Worm (Caenorhabditis elegans) whole organism, young adult: ENCODE results near the gene mboa-6.

Experiments used
- B0019.2 ChIP-seq: fragments of 200-800 bp; sonication (Bioruptor generic); conservative IDR thresholded peaks from 2 replicates; pipeline ENCODE4 v1.3.6; 2022; ENCODE audit warnings: missing genetic modification reagents, missing genetic modification characterization, missing compliant biosample characterization
- C17E4.6 ChIP-seq: fragments of 200-800 bp; sonication (Bioruptor generic); IDR thresholded peaks from 2 replicates; pipeline ENCODE4 v1.3.6; 2022; ENCODE audit warnings: missing genetic modification reagents, missing genetic modification characterization, missing compliant biosample characterization
- D2030.7 ChIP-seq: fragments of 200-800 bp; sonication (Bioruptor generic); IDR thresholded peaks from 2 replicates; pipeline ENCODE4 v1.3.6; 2022; ENCODE audit warnings: missing genetic modification reagents, missing genetic modification characterization, missing compliant biosample characterization
- F23B12.7 ChIP-seq: sonication (generic microtip); optimal IDR thresholded peaks from 2 replicates; lab custom pipeline; 2017; ENCODE audit warnings: missing genetic modification characterization, mild to moderate bottlenecking, missing compliant biosample characterization, antibody characterized with exemption, moderate library complexity; ENCODE audit not compliant: insufficient read depth
- F33H1.4 ChIP-seq: fragments of 200-800 bp; sonication (Bioruptor generic); IDR thresholded peaks from 2 replicates; pipeline ENCODE4 v1.3.6; 2022; ENCODE audit warnings: missing genetic modification reagents, missing genetic modification characterization, missing compliant biosample characterization
- F37B4.10 ChIP-seq: fragments of 200-800 bp; sonication (Bioruptor generic); IDR thresholded peaks from 2 replicates; pipeline ENCODE4 v1.3.6; 2022; ENCODE audit warnings: missing genetic modification characterization, missing compliant biosample characterization
- F49E8.2 ChIP-seq: sonication (generic microtip); optimal IDR thresholded peaks from 3 replicates; lab custom pipeline; 2017; ENCODE audit warnings: missing genetic modification characterization, mild to moderate bottlenecking, missing compliant biosample characterization, antibody characterized with exemption, moderate library complexity; ENCODE audit not compliant: insufficient read depth
- F55B11.4 ChIP-seq: sonication (generic microtip); optimal IDR thresholded peaks from 2 replicates; lab custom pipeline; 2016; ENCODE audit warnings: missing compliant biosample characterization, missing genetic modification characterization, borderline replicate concordance; ENCODE audit not compliant: insufficient read depth
- K12H6.12 ChIP-seq: fragments of 200-800 bp; sonication (Bioruptor generic); optimal IDR thresholded peaks from 2 replicates; lab custom pipeline; 2018; ENCODE audit warnings: mild to moderate bottlenecking, missing genetic modification characterization, missing compliant biosample characterization
- Y53G8AR.9 ChIP-seq: fragments of 200-800 bp; sonication (Bioruptor generic); conservative IDR thresholded peaks from 2 replicates; pipeline ENCODE4 v1.3.6; 2022; ENCODE audit warnings: missing genetic modification reagents, missing genetic modification characterization, missing compliant biosample characterization
- Y56A3A.18 ChIP-seq: fragments of 200-800 bp; sonication (Bioruptor generic); IDR thresholded peaks from 2 replicates; pipeline ENCODE4 v1.3.6; 2022; ENCODE audit warnings: missing genetic modification reagents, missing genetic modification characterization, missing compliant biosample characterization
- Y79H2A.3 ChIP-seq: fragments of 200-800 bp; sonication (Bioruptor generic); conservative IDR thresholded peaks from 2 replicates; pipeline ENCODE4 v1.3.6; 2022; ENCODE audit warnings: missing genetic modification reagents, missing genetic modification characterization, missing compliant biosample characterization
- Y95B8A.8 ChIP-seq: fragments of 200-800 bp; sonication (Bioruptor generic); IDR thresholded peaks from 2 replicates; pipeline ENCODE4 v1.3.6; 2022; ENCODE audit warnings: missing genetic modification reagents, missing genetic modification characterization, missing compliant biosample characterization
- aptf-2 ChIP-seq: fragments of 200-800 bp; sonication (Bioruptor generic); conservative IDR thresholded peaks from 2 replicates; pipeline ENCODE4 v1.3.6; 2022; ENCODE audit warnings: missing genetic modification reagents, missing genetic modification characterization, missing compliant biosample characterization
- attf-6 ChIP-seq: fragments of 200-800 bp; sonication (Bioruptor generic); IDR thresholded peaks from 2 replicates; pipeline ENCODE4 v1.3.6; 2022; ENCODE audit warnings: missing genetic modification reagents, missing genetic modification characterization, missing compliant biosample characterization
- bed-1 ChIP-seq: fragments of 200-800 bp; sonication (Bioruptor generic); IDR thresholded peaks from 2 replicates; pipeline ENCODE4 v1.3.6; 2022; ENCODE audit warnings: missing genetic modification reagents, missing genetic modification characterization, missing compliant biosample characterization
- bed-2 ChIP-seq: fragments of 200-800 bp; sonication (Bioruptor generic); IDR thresholded peaks from 2 replicates; pipeline ENCODE4 v1.3.6; 2022; ENCODE audit warnings: missing genetic modification reagents, missing genetic modification characterization, missing compliant biosample characterization
- cebp-1 ChIP-seq, 2 experiments: fragments of 200-800 bp in 1 of 2; sonication (Bioruptor generic) in 1 of 2; sonication (generic microtip) in 1 of 2; IDR thresholded peaks in 1 of 2; optimal IDR thresholded peaks in 1 of 2; 2 replicates each; pipeline versions ENCODE4 v1.3.6 to Lab custom; 2017 to 2022; ENCODE audit warnings: missing compliant biosample characterization in 2 of 2, missing genetic modification characterization in 2 of 2, mild to moderate bottlenecking in 1 of 2, missing genetic modification reagents in 1 of 2, moderate library complexity in 1 of 2
- ceh-27 ChIP-seq: fragments of 200-800 bp; sonication (Bioruptor generic); optimal IDR thresholded peaks from 2 replicates; lab custom pipeline; 2018; ENCODE audit warnings: mild to moderate bottlenecking, missing genetic modification characterization, moderate library complexity, missing compliant biosample characterization
- ceh-91 ChIP-seq: fragments of 200-800 bp; sonication (Bioruptor generic); IDR thresholded peaks from 2 replicates; pipeline ENCODE4 v1.3.6; 2022; ENCODE audit warnings: missing genetic modification reagents, missing genetic modification characterization, missing compliant biosample characterization
- dox-1 ChIP-seq: fragments of 200-800 bp; sonication (Bioruptor generic); IDR thresholded peaks from 2 replicates; pipeline ENCODE4 v1.3.6; 2022; ENCODE audit warnings: missing genetic modification reagents, missing genetic modification characterization, missing compliant biosample characterization
- dpff-1 ChIP-seq: sonication (generic microtip); optimal IDR thresholded peaks from 2 replicates; lab custom pipeline; 2017; ENCODE audit warnings: mild to moderate bottlenecking, missing genetic modification characterization, missing compliant biosample characterization
- ekl-4 ChIP-seq: fragments of 200-800 bp; sonication (Bioruptor generic); IDR thresholded peaks from 2 replicates; pipeline ENCODE4 v1.3.6; 2022; ENCODE audit warnings: missing genetic modification reagents, missing genetic modification characterization, missing compliant biosample characterization
- ets-4 ChIP-seq: fragments of 200-800 bp; sonication (Bioruptor generic); optimal IDR thresholded peaks from 2 replicates; lab custom pipeline; 2018; ENCODE audit warnings: mild to moderate bottlenecking, missing genetic modification characterization, missing compliant biosample characterization
- him-1 ChIP-seq: sonication (generic microtip); optimal IDR thresholded peaks from 2 replicates; lab custom pipeline; 2016; ENCODE audit warnings: missing genotype, missing genetic modification reagents, missing genetic modification characterization, missing compliant biosample characterization
- hlh-26 ChIP-seq: fragments of 200-800 bp; sonication (Bioruptor generic); conservative IDR thresholded peaks from 2 replicates; pipeline ENCODE4 v1.3.6; 2022; ENCODE audit warnings: missing genetic modification reagents, missing genetic modification characterization, missing compliant biosample characterization
- hrde-1 ChIP-seq: sonication (generic microtip); optimal IDR thresholded peaks from 2 replicates; lab custom pipeline; 2016; ENCODE audit warnings: missing genetic modification characterization, mild to moderate bottlenecking, missing compliant biosample characterization, moderate library complexity, missing genotype, missing genetic modification reagents, borderline replicate concordance
- lin-40 ChIP-seq: sonication (generic microtip); optimal IDR thresholded peaks from 2 replicates; lab custom pipeline; 2016; ENCODE audit warnings: missing genetic modification characterization, mild to moderate bottlenecking, missing compliant biosample characterization, missing genotype, missing genetic modification reagents
- lir-1 ChIP-seq: fragments of 200-800 bp; sonication (Bioruptor generic); conservative IDR thresholded peaks from 2 replicates; pipeline ENCODE4 v1.3.6; 2022; ENCODE audit warnings: missing genetic modification reagents, missing genetic modification characterization, missing compliant biosample characterization
- lsy-27 ChIP-seq: sonication (generic microtip); optimal IDR thresholded peaks from 2 replicates; lab custom pipeline; 2017; ENCODE audit warnings: missing genetic modification characterization, mild to moderate bottlenecking, missing compliant biosample characterization, antibody characterized with exemption, missing genotype, borderline replicate concordance; ENCODE audit not compliant: insufficient read depth
- madf-10 ChIP-seq: sonication (generic microtip); optimal IDR thresholded peaks from 2 replicates; lab custom pipeline; 2016; ENCODE audit warnings: mild to moderate bottlenecking, missing genetic modification characterization, missing compliant biosample characterization
- madf-3 ChIP-seq: fragments of 200-800 bp; sonication (Bioruptor generic); IDR thresholded peaks from 2 replicates; pipeline ENCODE4 v1.3.6; 2022; ENCODE audit warnings: missing genetic modification reagents, missing genetic modification characterization, missing compliant biosample characterization
- madf-8 ChIP-seq: fragments of 200-800 bp; sonication (Bioruptor generic); conservative IDR thresholded peaks from 2 replicates; pipeline ENCODE4 v1.3.6; 2022; ENCODE audit warnings: missing genetic modification reagents, missing genetic modification characterization, missing compliant biosample characterization
- nfyb-1 ChIP-seq: fragments of 200-800 bp; sonication (Bioruptor generic); IDR thresholded peaks from 2 replicates; pipeline ENCODE4 v1.3.6; 2022; ENCODE audit warnings: missing genetic modification reagents, missing genetic modification characterization, missing compliant biosample characterization
- nhr-120 ChIP-seq: fragments of 200-800 bp; sonication (Bioruptor generic); IDR thresholded peaks from 2 replicates; pipeline ENCODE4 v1.3.6; 2022; ENCODE audit warnings: missing genetic modification characterization, missing compliant biosample characterization
- nhr-179 ChIP-seq: sonication (generic microtip); optimal IDR thresholded peaks from 2 replicates; lab custom pipeline; 2016; ENCODE audit warnings: mild to moderate bottlenecking, missing genetic modification characterization, missing compliant biosample characterization
- nhr-90 ChIP-seq: sonication (generic microtip); optimal IDR thresholded peaks from 2 replicates; lab custom pipeline; 2016; ENCODE audit warnings: missing genotype, mild to moderate bottlenecking, missing genetic modification characterization, missing compliant biosample characterization
- pbrm-1 ChIP-seq: fragments of 200-800 bp; sonication (Bioruptor generic); IDR thresholded peaks from 2 replicates; pipeline ENCODE4 v1.3.6; 2022; ENCODE audit warnings: missing genetic modification reagents, missing genetic modification characterization, missing compliant biosample characterization
- pha-4 ChIP-seq: fragments of 150-350 bp; sonication (generic microtip); optimal IDR thresholded peaks from 2 replicates; lab custom pipeline; 2014; ENCODE audit warnings: missing biosample characterization, missing genetic modification reagents, missing genetic modification characterization
- rcor-1 ChIP-seq: fragments of 200-800 bp; sonication (Bioruptor generic); IDR thresholded peaks from 2 replicates; pipeline ENCODE4 v1.3.6; 2022; ENCODE audit warnings: missing genetic modification reagents, missing genetic modification characterization, missing compliant biosample characterization
- rec-8 ChIP-seq, 2 experiments: sonication (generic microtip); optimal IDR thresholded peaks; 2 replicates each; lab custom pipeline; 2016; ENCODE audit warnings: mild to moderate bottlenecking in 2 of 2, missing genetic modification characterization in 2 of 2, missing genetic modification reagents in 2 of 2, missing genotype in 2 of 2, missing biosample characterization in 1 of 2, missing compliant biosample characterization in 1 of 2, moderate library complexity in 1 of 2
- tbx-9 ChIP-seq: sonication (generic microtip); optimal IDR thresholded peaks from 2 replicates; lab custom pipeline; 2016; ENCODE audit warnings: borderline replicate concordance, missing genetic modification characterization, inconsistent platforms, missing compliant biosample characterization
- unc-62 ChIP-seq: fragments of 150-350 bp; optimal IDR thresholded peaks from 2 replicates; lab custom pipeline; 2014; ENCODE audit warnings: missing biosample characterization, missing genetic modification reagents, missing genetic modification characterization
- ztf-26 ChIP-seq: sonication (generic microtip); optimal IDR thresholded peaks from 2 replicates; lab custom pipeline; 2017; ENCODE audit warnings: missing genetic modification characterization, missing compliant biosample characterization
- ztf-28 ChIP-seq: fragments of 200-800 bp; sonication (Bioruptor generic); IDR thresholded peaks from 2 replicates; pipeline ENCODE4 v1.3.6; 2022; ENCODE audit warnings: missing genetic modification reagents, missing genetic modification characterization, missing compliant biosample characterization
- ztf-3 ChIP-seq: fragments of 200-800 bp; sonication (Bioruptor generic); optimal IDR thresholded peaks from 2 replicates; lab custom pipeline; 2018; ENCODE audit warnings: mild to moderate bottlenecking, missing genetic modification characterization, missing compliant biosample characterization
- ztf-6 ChIP-seq: fragments of 200-800 bp; sonication (Bioruptor generic); IDR thresholded peaks from 2 replicates; pipeline ENCODE4 v1.3.6; 2022; ENCODE audit warnings: missing genetic modification reagents, missing genetic modification characterization, missing compliant biosample characterization

mboa-6 gene

ce11 chrIII:1950236-1950635 lies 11.5 kb downstream of the mboa-6 start, which contains the start of the genes polh-1 and rps-22 (continued):
- no peak for TF ChIP-seq C17E4.6
- no peak for TF ChIP-seq Y56A3A.18 (GFP tag; lab: Robert Waterston, UW)
- TF ChIP-seq pbrm-1 (GFP tag; lab: Robert Waterston, UW): peak; percentile 52; the same call in 1 of the 2 replicates
- no peak for TF ChIP-seq lsy-27 (tag; lab: Kevin White, UChicago)
- TF ChIP-seq ekl-4 (GFP tag; lab: Robert Waterston, UW): peak; percentile 63
- peak; percentile 61 for TF ChIP-seq dox-1 (GFP tag; lab: Robert Waterston, UW)
- no peak for TF ChIP-seq bed-2 (GFP tag; lab: Robert Waterston, UW)
- no peak for TF ChIP-seq ztf-6 (GFP tag; lab: Robert Waterston, UW)
- peak; percentile 62 for TF ChIP-seq unc-62 (GFP tag; lab: Kevin White, UChicago)
- peak; percentile 72 for TF ChIP-seq Y53G8AR.9 (GFP tag; lab: Robert Waterston, UW)
- peak; percentile 72 for TF ChIP-seq F49E8.2
- no peak for TF ChIP-seq rec-8 (tag; optimal IDR thresholded peaks at IDR 0.05; lab: Kevin White, UChicago)
- TF ChIP-seq nhr-179 (tag; lab: Kevin White, UChicago): no peak
- TF ChIP-seq ztf-3 (GFP tag; lab: Kevin White, UChicago): no peak
- TF ChIP-seq nfyb-1: peak; percentile 80
- TF ChIP-seq him-1 (tag; lab: Kevin White, UChicago): no peak
- peak; percentile 66; the same call in 1 of the 2 replicates for TF ChIP-seq rcor-1 (GFP tag; lab: Robert Waterston, UW)
- TF ChIP-seq F37B4.10 (GFP tag; lab: Robert Waterston, UW): no peak
- 0 out of 2 replicates have a peak, but pooled peaks have one; percentile 31 for TF ChIP-seq lir-1 (GFP tag; lab: Robert Waterston, UW)
- no peak for TF ChIP-seq dpff-1 (tag; lab: Kevin White, UChicago)
- no peak for TF ChIP-seq nhr-120
- no peak for TF ChIP-seq F55B11.4 (tag; lab: Kevin White, UChicago)
- peak; percentile 49; the same call in 1 of the 2 replicates for TF ChIP-seq ceh-91 (GFP tag; lab: Robert Waterston, UW)
- TF ChIP-seq tbx-9: no peak
- TF ChIP-seq hrde-1 (tag; lab: Kevin White, UChicago): no peak
- peak; percentile 94 for TF ChIP-seq F23B12.7
- peak; percentile 85 for TF ChIP-seq D2030.7 (GFP tag; lab: Robert Waterston, UW)
- TF ChIP-seq ztf-26 (tag; lab: Kevin White, UChicago): no peak
- TF ChIP-seq madf-10: peak; percentile 2
- TF ChIP-seq hlh-26 (GFP tag; lab: Robert Waterston, UW): no peak
- TF ChIP-seq Y95B8A.8 (GFP tag; lab: Robert Waterston, UW): no peak
- no peak for TF ChIP-seq cebp-1 (GFP tag; IDR thresholded peaks at IDR 0.05; lab: Robert Waterston, UW)
- TF ChIP-seq cebp-1 (tag; optimal IDR thresholded peaks at IDR 0.05; lab: Kevin White, UChicago): peak; percentile 58
- TF ChIP-seq ceh-27 (GFP tag; lab: Kevin White, UChicago): peak; percentile 81
- no peak for TF ChIP-seq attf-6 (GFP tag; lab: Robert Waterston, UW)
- no peak for TF ChIP-seq Y79H2A.3 (GFP tag; lab: Robert Waterston, UW)
- TF ChIP-seq F33H1.4 (GFP tag; lab: Robert Waterston, UW): peak; percentile 67
- 0 out of 2 replicates have a peak, but pooled peaks have one; percentile 15 for TF ChIP-seq madf-8
- no peak; the same call in 1 of the 2 replicates for TF ChIP-seq B0019.2 (GFP tag; lab: Robert Waterston, UW)
- TF ChIP-seq madf-3 (GFP tag; lab: Robert Waterston, UW): peak; percentile 93
- no peak for TF ChIP-seq ets-4 (GFP tag; lab: Kevin White, UChicago)
- no peak for TF ChIP-seq aptf-2 (GFP tag; lab: Robert Waterston, UW)
- peak; percentile 73 for TF ChIP-seq pha-4 (tag; lab: Kevin White, UChicago)
- TF ChIP-seq lin-40 (tag; lab: Kevin White, UChicago): peak; percentile 61
- no peak for TF ChIP-seq bed-1 (GFP tag; lab: Robert Waterston, UW)
- no peak for TF ChIP-seq nhr-90 (tag; lab: Kevin White, UChicago)
- peak; percentile 38 for TF ChIP-seq K12H6.12 (tag; lab: Kevin White, UChicago)
- 0 out of 2 replicates have a peak, but pooled peaks have one; percentile 22 for TF ChIP-seq ztf-28 (GFP tag; lab: Robert Waterston, UW)
